Worm (Caenorhabditis elegans) whole organism, L4 larva: Measurements from ENCODE around the gene cln-3.3.

ENCODE experiments used
- D1046.2 ChIP-seq: fragments of 200-800 bp; sonication (Bioruptor generic); IDR thresholded peaks from 2 replicates; pipeline ENCODE4 v1.3.6; 2022; ENCODE audit warnings: missing genetic modification characterization, missing compliant biosample characterization
- F37D6.2 ChIP-seq: sonication (generic microtip); optimal IDR thresholded peaks from 2 replicates; lab custom pipeline; 2016; ENCODE audit warnings: mild to moderate bottlenecking, missing genetic modification characterization, missing compliant biosample characterization
- F44E2.7 ChIP-seq: fragments of 200-800 bp; sonication (Bioruptor generic); IDR thresholded peaks from 2 replicates; pipeline ENCODE4 v2.1.2; 2022; ENCODE audit warnings: missing genetic modification characterization, missing compliant biosample characterization
- Y48G9A.11 ChIP-seq: fragments of 200-800 bp; sonication (Bioruptor generic); IDR thresholded peaks from 2 replicates; pipeline ENCODE4 v1.3.6; 2022; ENCODE audit warnings: missing genetic modification reagents, missing genetic modification characterization, missing compliant biosample characterization
- Y75B8A.6 ChIP-seq: fragments of 200-800 bp; sonication (Bioruptor generic); IDR thresholded peaks from 2 replicates; pipeline ENCODE4 v1.3.6; 2022; ENCODE audit warnings: missing genetic modification reagents, missing genetic modification characterization, missing compliant biosample characterization
- aha-1 ChIP-seq: fragments of 150-350 bp; peaks from one replicate; lab custom pipeline; 2014; ENCODE audit warnings: missing biosample characterization, missing genetic modification characterization
- ama-1 ChIP-seq: fragments of 150-350 bp; optimal IDR thresholded peaks from 2 replicates; lab custom pipeline; 2014; ENCODE audit warnings: inconsistent platforms, mixed read lengths
- attf-4 ChIP-seq: sonication (generic microtip); optimal IDR thresholded peaks from 3 replicates; lab custom pipeline; 2017; ENCODE audit warnings: missing biosample characterization, missing genetic modification characterization
- ceh-20 ChIP-seq: fragments of 200-800 bp; sonication (Bioruptor generic); IDR thresholded peaks from 2 replicates; pipeline ENCODE4 v1.3.6; 2022; ENCODE audit warnings: missing genetic modification reagents, missing genetic modification characterization, missing compliant biosample characterization
- ceh-28 ChIP-seq: fragments of 150-350 bp; optimal IDR thresholded peaks from 2 replicates; lab custom pipeline; 2014; ENCODE audit warnings: missing biosample characterization, missing genetic modification reagents, missing genetic modification characterization
- ces-1 ChIP-seq: fragments of 150-350 bp; sonication (generic microtip); optimal IDR thresholded peaks from 4 replicates; lab custom pipeline; 2014; ENCODE audit warnings: missing biosample characterization, missing genetic modification reagents, missing genetic modification characterization
- daf-16 ChIP-seq, 3 experiments: sonication (generic microtip); optimal IDR thresholded peaks; 2 replicates each; lab custom pipeline; 2016 to 2017; ENCODE audit warnings: missing genetic modification characterization in 3 of 3, missing genetic modification reagents in 3 of 3, mild to moderate bottlenecking in 2 of 3, missing compliant biosample characterization in 2 of 3, missing biosample characterization in 1 of 3, moderate library complexity in 1 of 3
- daf-19 ChIP-seq: fragments of 200-800 bp; sonication (Bioruptor generic); conservative IDR thresholded peaks from 2 replicates; pipeline ENCODE4 v1.3.6; 2022; ENCODE audit warnings: missing genetic modification characterization, missing compliant biosample characterization
- daf-8 ChIP-seq: fragments of 200-800 bp; sonication (Bioruptor generic); IDR thresholded peaks from 2 replicates; pipeline ENCODE4 v1.3.6; 2022; ENCODE audit warnings: missing genetic modification characterization, missing compliant biosample characterization
- dmd-8 ChIP-seq: fragments of 200-800 bp; sonication (Bioruptor generic); IDR thresholded peaks from 2 replicates; pipeline ENCODE4 v1.3.6; 2022; ENCODE audit warnings: missing genetic modification characterization, missing compliant biosample characterization
- duxl-1 ChIP-seq: sonication (generic microtip); optimal IDR thresholded peaks from 2 replicates; lab custom pipeline; 2016; ENCODE audit warnings: mild to moderate bottlenecking, missing genetic modification characterization, moderate library complexity, missing compliant biosample characterization; ENCODE audit not compliant: poor library complexity
- dve-1 ChIP-seq: sonication (generic microtip); optimal IDR thresholded peaks from 2 replicates; lab custom pipeline; 2017; ENCODE audit warnings: antibody characterized with exemption, mild to moderate bottlenecking, missing genetic modification characterization, missing compliant biosample characterization; ENCODE audit not compliant: insufficient read depth
- egl-27 ChIP-seq: sonication (generic microtip); optimal IDR thresholded peaks from 3 replicates; lab custom pipeline; 2017; ENCODE audit warnings: missing biosample characterization, missing genetic modification reagents, missing genetic modification characterization
- fkh-10 ChIP-seq: fragments of 150-350 bp; optimal IDR thresholded peaks from 2 replicates; lab custom pipeline; 2014; ENCODE audit warnings: missing biosample characterization, missing genetic modification reagents, missing genetic modification characterization
- gei-8 ChIP-seq: fragments of 200-800 bp; sonication (Bioruptor generic); optimal IDR thresholded peaks from 2 replicates; lab custom pipeline; 2018; ENCODE audit warnings: mild to moderate bottlenecking, missing genetic modification characterization, missing compliant biosample characterization
- hmg-1.1 ChIP-seq: fragments of 200-800 bp; sonication (Bioruptor generic); IDR thresholded peaks from 2 replicates; pipeline ENCODE4 v1.3.6; 2022; ENCODE audit warnings: missing genetic modification reagents, missing genetic modification characterization, missing compliant biosample characterization
- lim-7 ChIP-seq: fragments of 200-800 bp; sonication (Bioruptor generic); IDR thresholded peaks from 2 replicates; pipeline ENCODE4 v1.3.6; 2022; ENCODE audit warnings: missing genetic modification characterization, missing compliant biosample characterization
- lin-39 ChIP-seq: fragments of 150-350 bp; optimal IDR thresholded peaks from 2 replicates; lab custom pipeline; 2014; ENCODE audit warnings: missing biosample characterization, missing genetic modification reagents, missing genetic modification characterization
- mdl-1 ChIP-seq, 2 experiments: fragments of 150-350 bp in 1 of 2; sonication (generic microtip) in 1 of 2; optimal IDR thresholded peaks; 2 replicates each; lab custom pipeline; 2014 to 2017; ENCODE audit warnings: missing biosample characterization in 2 of 2, missing genetic modification characterization in 2 of 2
- mep-1 ChIP-seq: fragments of 150-350 bp; sonication (generic microtip); optimal IDR thresholded peaks from 3 replicates; lab custom pipeline; 2014; ENCODE audit warnings: missing biosample characterization, missing genetic modification characterization
- mxl-2 ChIP-seq: fragments of 200-800 bp; sonication (Bioruptor generic); conservative IDR thresholded peaks from 2 replicates; pipeline ENCODE4 v1.3.6; 2022; ENCODE audit warnings: missing genetic modification reagents, missing genetic modification characterization, missing compliant biosample characterization
- mxl-3 ChIP-seq: fragments of 200-800 bp; sonication (Bioruptor generic); optimal IDR thresholded peaks from 2 replicates; lab custom pipeline; 2018; ENCODE audit warnings: mild to moderate bottlenecking, missing genetic modification characterization, missing compliant biosample characterization
- nhr-25 ChIP-seq: sonication (generic microtip); optimal IDR thresholded peaks from 2 replicates; lab custom pipeline; 2017; ENCODE audit warnings: missing genetic modification characterization, mild to moderate bottlenecking, missing compliant biosample characterization, antibody characterized with exemption, moderate library complexity, borderline replicate concordance; ENCODE audit not compliant: insufficient read depth
- nhr-28 ChIP-seq: fragments of 150-350 bp; optimal IDR thresholded peaks from 2 replicates; lab custom pipeline; 2014; ENCODE audit warnings: missing biosample characterization, missing genetic modification characterization
- nhr-41 ChIP-seq: fragments of 200-800 bp; sonication (Bioruptor generic); IDR thresholded peaks from 2 replicates; pipeline ENCODE4 v1.3.6; 2022; ENCODE audit warnings: missing genetic modification reagents, missing genetic modification characterization, missing compliant biosample characterization
- nhr-42 ChIP-seq: fragments of 200-800 bp; sonication (Bioruptor generic); IDR thresholded peaks from 2 replicates; pipeline ENCODE4 v1.3.6; 2022; ENCODE audit warnings: missing genetic modification characterization, missing compliant biosample characterization
- nhr-48 ChIP-seq: sonication (generic microtip); optimal IDR thresholded peaks from 2 replicates; lab custom pipeline; 2016; ENCODE audit warnings: mild to moderate bottlenecking, missing genetic modification characterization, missing compliant biosample characterization
- nhr-77 ChIP-seq: fragments of 150-350 bp; optimal IDR thresholded peaks from 2 replicates; lab custom pipeline; 2014; ENCODE audit warnings: missing biosample characterization, missing genetic modification characterization
- pha-4 ChIP-seq, 2 experiments: fragments of 150-350 bp in 1 of 2; fragments of 200-800 bp in 1 of 2; sonication (Bioruptor generic) in 1 of 2; IDR thresholded peaks in 1 of 2; optimal IDR thresholded peaks in 1 of 2; 2 replicates each; pipeline versions ENCODE4 v1.3.6 to Lab custom; 2014 to 2022; ENCODE audit warnings: missing genetic modification characterization in 2 of 2, missing genetic modification reagents in 2 of 2, missing biosample characterization in 1 of 2, missing compliant biosample characterization in 1 of 2
- php-3 ChIP-seq: fragments of 200-800 bp; sonication (Bioruptor generic); IDR thresholded peaks from 2 replicates; pipeline ENCODE4 v1.3.6; 2022; ENCODE audit warnings: missing genetic modification reagents, missing genetic modification characterization, missing compliant biosample characterization
- pqm-1 ChIP-seq: sonication (generic microtip); optimal IDR thresholded peaks from 2 replicates; lab custom pipeline; 2017; ENCODE audit warnings: missing biosample characterization, missing genetic modification characterization
- saeg-2 ChIP-seq: fragments of 200-800 bp; sonication (Bioruptor generic); IDR thresholded peaks from 2 replicates; pipeline ENCODE4 v1.3.6; 2022; ENCODE audit warnings: missing genetic modification reagents, missing genetic modification characterization, missing compliant biosample characterization
- sdz-12 ChIP-seq: fragments of 200-800 bp; sonication (Bioruptor generic); optimal IDR thresholded peaks from 2 replicates; lab custom pipeline; 2018; ENCODE audit warnings: mild to moderate bottlenecking, missing genetic modification characterization, missing compliant biosample characterization
- snpc-1.2 ChIP-seq: fragments of 200-800 bp; sonication (Bioruptor generic); IDR thresholded peaks from 2 replicates; pipeline ENCODE4 v1.3.6; 2022; ENCODE audit warnings: missing genetic modification reagents, missing genetic modification characterization, missing compliant biosample characterization
- tra-1 ChIP-seq: fragments of 200-800 bp; sonication (Bioruptor generic); IDR thresholded peaks from 2 replicates; pipeline ENCODE4 v1.3.6; 2022; ENCODE audit warnings: missing genetic modification reagents, missing genetic modification characterization, missing compliant biosample characterization
- unc-39 ChIP-seq: sonication (generic microtip); optimal IDR thresholded peaks from 2 replicates; lab custom pipeline; 2017; ENCODE audit warnings: missing biosample characterization, missing genetic modification characterization
- vab-7 ChIP-seq: fragments of 200-800 bp; sonication (Bioruptor generic); IDR thresholded peaks from 2 replicates; pipeline ENCODE4 v1.3.6; 2022; ENCODE audit warnings: missing genetic modification reagents, missing genetic modification characterization, missing compliant biosample characterization
- zfp-3 ChIP-seq: fragments of 200-800 bp; sonication (Bioruptor generic); conservative IDR thresholded peaks from 2 replicates; pipeline ENCODE4 v1.3.6; 2022; ENCODE audit warnings: missing genetic modification reagents, missing genetic modification characterization, missing compliant biosample characterization
- zip-11 ChIP-seq: fragments of 200-800 bp; sonication (Bioruptor generic); IDR thresholded peaks from 2 replicates; pipeline ENCODE4 v1.3.6; 2022; ENCODE audit warnings: missing genetic modification characterization, missing compliant biosample characterization
- zip-2 ChIP-seq: fragments of 150-350 bp; optimal IDR thresholded peaks from 2 replicates; lab custom pipeline; 2014; ENCODE audit warnings: missing biosample characterization, missing genetic modification characterization
- ztf-7 ChIP-seq: fragments of 150-350 bp; optimal IDR thresholded peaks from 2 replicates; lab custom pipeline; 2014; ENCODE audit warnings: missing biosample characterization, missing genetic modification characterization

cln-3.3 gene

ce11 chrV:8661241-8661954 is 21.5 kb upstream of the cln-3.3 start (continued):
- no peak for TF ChIP-seq daf-19
- no peak for TF ChIP-seq ces-1 (GFP tag; lab: Kevin White, UChicago)
- no peak for TF ChIP-seq aha-1 (tag; lab: Kevin White, UChicago)
- peak; percentile 12; the same call in 1 of the 2 replicates for TF ChIP-seq D1046.2
- TF ChIP-seq ztf-7 = no peak
- TF ChIP-seq dmd-8 (GFP tag; lab: Robert Waterston, UW) = no peak
- TF ChIP-seq php-3 (GFP tag; lab: Robert Waterston, UW) = peak; percentile 95
- peak; percentile 85 for TF ChIP-seq pqm-1 (tag; lab: Kevin White, UChicago)
- TF ChIP-seq daf-16 (GFP tag; optimal IDR thresholded peaks at IDR 0.05; lab: Kevin White, UChicago) = peak in 1 of 2 experiments; percentile 24
- peak; percentile 92 for TF ChIP-seq daf-16 (tag; optimal IDR thresholded peaks at IDR 0.05; lab: Kevin White, UChicago)
- peak; percentile 37 for TF ChIP-seq nhr-77 (tag; lab: Kevin White, UChicago)
- TF ChIP-seq attf-4 = no peak
- no peak for TF ChIP-seq nhr-42 (GFP tag; lab: Robert Waterston, UW)
- no peak for TF ChIP-seq mdl-1 (tag; optimal IDR thresholded peaks at IDR 0.05; lab: Kevin White, UChicago)
- TF ChIP-seq nhr-28 (tag; lab: Kevin White, UChicago) = peak; percentile 32
- peak; percentile 76 for TF ChIP-seq tra-1 (GFP tag; lab: Robert Waterston, UW)
- no peak for TF ChIP-seq daf-8 (GFP tag; lab: Robert Waterston, UW)
- peak; percentile 47; the same call in 1 of the 2 replicates for TF ChIP-seq ceh-20
- no peak for TF ChIP-seq vab-7
- TF ChIP-seq snpc-1.2 (GFP tag; lab: Robert Waterston, UW) = no peak
- TF ChIP-seq nhr-41 = peak; percentile 69
- TF ChIP-seq nhr-25 (tag; lab: Kevin White, UChicago) = peak; percentile 36
- no peak for TF ChIP-seq duxl-1
- TF ChIP-seq ceh-28 (tag; lab: Kevin White, UChicago) = no peak
- no peak for TF ChIP-seq lin-39 (tag; lab: Kevin White, UChicago)
- TF ChIP-seq zfp-3 (GFP tag; lab: Robert Waterston, UW) = no peak
- TF ChIP-seq hmg-1.1 (GFP tag; lab: Robert Waterston, UW) = peak; percentile 32; the same call in 1 of the 2 replicates
- TF ChIP-seq sdz-12 (GFP tag; lab: Kevin White, UChicago) = no peak
- TF ChIP-seq mxl-2 = no peak
- no peak for TF ChIP-seq pha-4 (GFP tag; IDR thresholded peaks at IDR 0.05; lab: Robert Waterston, UW)
- TF ChIP-seq pha-4 (tag; optimal IDR thresholded peaks at IDR 0.05; lab: Kevin White, UChicago) = no peak
- no peak for TF ChIP-seq fkh-10 (GFP tag; lab: Kevin White, UChicago)
- peak; percentile 82 for TF ChIP-seq dve-1 (tag; lab: Kevin White, UChicago)
- TF ChIP-seq F44E2.7 (GFP tag; lab: Robert Waterston, UW) = no peak
- no peak for TF ChIP-seq ama-1 (lab: Kevin White, UChicago)
- no peak for TF ChIP-seq zip-11 (GFP tag; lab: Robert Waterston, UW)
- TF ChIP-seq saeg-2 (GFP tag; lab: Robert Waterston, UW) = no peak
- TF ChIP-seq nhr-48 (tag; lab: Kevin White, UChicago) = peak; percentile 69

- TF ChIP-seq zip-2 (no peak), zip-11 (GFP tag; lab: Robert Waterston, UW) (no peak), Y48G9A.11 (no peak), lim-7 (GFP tag; lab: Robert Waterston, UW) (no peak), unc-39 (tag; lab: Kevin White, UChicago) (no peak), mxl-3 (GFP tag; lab: Kevin White, UChicago) (peak; percentile 60), ceh-20 (no peak), php-3 (GFP tag; lab: Robert Waterston, UW) (no peak), gei-8 (no peak), mep-1 (tag; lab: Kevin White, UChicago) (peak; percentile 53), daf-8 (GFP tag; lab: Robert Waterston, UW) (no peak), nhr-25 (tag; lab: Kevin White, UChicago) (peak; percentile 61), zfp-3 (GFP tag; lab: Robert Waterston, UW) (no peak), egl-27 (tag; lab: Kevin White, UChicago) (no peak), fkh-10 (GFP tag; lab: Kevin White, UChicago) (no peak), Y75B8A.6 (GFP tag; lab: Robert Waterston, UW) (no peak), ces-1 (GFP tag; lab: Kevin White, UChicago) (no peak), F37D6.2 (tag; lab: Kevin White, UChicago) (no peak)
Measured at ce11 chrV:8662056-8663006, 20.5 kb upstream of the cln-3.3 start.
